Worm (Caenorhabditis elegans) whole organism, L3 larva: ENCODE data around the gene F42G2.7.

Experiments
- R02D3.7 ChIP-seq: fragments of 150-350 bp; optimal IDR thresholded peaks from 2 replicates; lab custom pipeline; 2014; ENCODE audit warnings: missing biosample characterization, missing genetic modification characterization
- ZK546.5 ChIP-seq: sonication (generic microtip); optimal IDR thresholded peaks from 2 replicates; lab custom pipeline; 2017; ENCODE audit warnings: missing biosample characterization, missing genetic modification characterization
- aly-2 ChIP-seq: fragments of 150-350 bp; optimal IDR thresholded peaks from 2 replicates; lab custom pipeline; 2014; ENCODE audit warnings: missing biosample characterization, missing genetic modification characterization
- ama-1 ChIP-seq: fragments of 150-350 bp; optimal IDR thresholded peaks from 2 replicates; lab custom pipeline; 2018
- ceh-16 ChIP-seq: sonication (generic microtip); optimal IDR thresholded peaks from 2 replicates; lab custom pipeline; 2017; ENCODE audit warnings: missing biosample characterization, missing genetic modification characterization
- ceh-28 ChIP-seq: fragments of 150-350 bp; optimal IDR thresholded peaks from 2 replicates; lab custom pipeline; 2014; ENCODE audit warnings: missing biosample characterization, missing genetic modification reagents, missing genetic modification characterization
- ceh-9 ChIP-seq: sonication (generic microtip); optimal IDR thresholded peaks from 2 replicates; lab custom pipeline; 2018; ENCODE audit warnings: missing biosample characterization, missing genetic modification characterization
- daf-12 ChIP-seq: fragments of 150-350 bp; optimal IDR thresholded peaks from 2 replicates; lab custom pipeline; 2014; ENCODE audit warnings: missing biosample characterization, missing genetic modification reagents, missing genetic modification characterization
- egl-27 ChIP-seq: sonication (generic microtip); optimal IDR thresholded peaks from 4 replicates; lab custom pipeline; 2017; ENCODE audit warnings: missing biosample characterization, missing genetic modification reagents, missing genetic modification characterization
- egl-5 ChIP-seq: fragments of 150-350 bp; optimal IDR thresholded peaks from 2 replicates; lab custom pipeline; 2017; ENCODE audit warnings: missing biosample characterization, missing genetic modification reagents, missing genetic modification characterization, inconsistent platforms
- elt-1 ChIP-seq: fragments of 150-350 bp; optimal IDR thresholded peaks from 2 replicates; lab custom pipeline; 2014; ENCODE audit warnings: missing biosample characterization, missing genetic modification characterization
- elt-2 ChIP-seq: sonication (generic microtip); optimal IDR thresholded peaks from 2 replicates; lab custom pipeline; 2016; ENCODE audit warnings: missing genetic modification reagents, mild to moderate bottlenecking, missing genetic modification characterization, missing compliant biosample characterization
- elt-3 ChIP-seq, 3 experiments: fragments of 150-350 bp in 1 of 3; sonication (generic microtip) in 2 of 3; optimal IDR thresholded peaks; 2 replicates in 2 of 3; 4 replicates in 1 of 3; lab custom pipeline; 2014 to 2017; ENCODE audit warnings: missing biosample characterization in 3 of 3, missing genetic modification characterization in 3 of 3
- eor-1 ChIP-seq, 2 experiments: fragments of 150-350 bp; optimal IDR thresholded peaks; 2 replicates each; lab custom pipeline; 2014 to 2018; ENCODE audit warnings: missing biosample characterization in 2 of 2, missing genetic modification characterization in 2 of 2
- fkh-10 ChIP-seq: sonication (generic microtip); optimal IDR thresholded peaks from 2 replicates; lab custom pipeline; 2017; ENCODE audit warnings: missing biosample characterization, missing genetic modification reagents, missing genetic modification characterization
- fkh-2 ChIP-seq: fragments of 150-350 bp; optimal IDR thresholded peaks from 2 replicates; lab custom pipeline; 2014; ENCODE audit warnings: missing biosample characterization, missing genetic modification reagents, missing genetic modification characterization
- fos-1 ChIP-seq: fragments of 150-350 bp; optimal IDR thresholded peaks from 2 replicates; lab custom pipeline; 2014; ENCODE audit warnings: missing biosample characterization, missing genetic modification characterization
- hmg-11 ChIP-seq: sonication (generic microtip); optimal IDR thresholded peaks from 2 replicates; lab custom pipeline; 2016; ENCODE audit warnings: missing genetic modification characterization, missing compliant biosample characterization
- jun-1 ChIP-seq: fragments of 150-350 bp; optimal IDR thresholded peaks from 2 replicates; lab custom pipeline; 2014; ENCODE audit warnings: missing biosample characterization, missing genetic modification reagents, missing genetic modification characterization
- lin-39 ChIP-seq: fragments of 150-350 bp; optimal IDR thresholded peaks from 2 replicates; lab custom pipeline; 2018; ENCODE audit warnings: missing biosample characterization, missing genetic modification reagents, missing genetic modification characterization
- mdl-1 ChIP-seq: fragments of 150-350 bp; optimal IDR thresholded peaks from 2 replicates; lab custom pipeline; 2014; ENCODE audit warnings: missing biosample characterization, missing genetic modification characterization
- mml-1 ChIP-seq: fragments of 150-350 bp; sonication (generic microtip); optimal IDR thresholded peaks from 3 replicates; lab custom pipeline; 2014; ENCODE audit warnings: missing biosample characterization, missing genetic modification characterization
- nfya-1 ChIP-seq: sonication (generic microtip); optimal IDR thresholded peaks from 2 replicates; lab custom pipeline; 2017; ENCODE audit warnings: missing genetic modification characterization, mild to moderate bottlenecking, missing compliant biosample characterization, antibody characterized with exemption, moderate library complexity; ENCODE audit not compliant: insufficient read depth
- nhr-23 ChIP-seq: fragments of 150-350 bp; optimal IDR thresholded peaks from 2 replicates; lab custom pipeline; 2014; ENCODE audit warnings: missing biosample characterization, missing genetic modification reagents, missing genetic modification characterization
- nhr-237 ChIP-seq: fragments of 150-350 bp; optimal IDR thresholded peaks from 2 replicates; lab custom pipeline; 2014; ENCODE audit warnings: missing biosample characterization, missing genetic modification characterization
- nhr-25 ChIP-seq: sonication (generic microtip); optimal IDR thresholded peaks from 2 replicates; lab custom pipeline; 2017; ENCODE audit warnings: missing biosample characterization, missing genetic modification characterization
- nhr-28 ChIP-seq: fragments of 150-350 bp; optimal IDR thresholded peaks from 2 replicates; lab custom pipeline; 2014; ENCODE audit warnings: missing biosample characterization, missing genetic modification characterization
- nhr-43 ChIP-seq: sonication (generic microtip); optimal IDR thresholded peaks from 2 replicates; lab custom pipeline; 2016; ENCODE audit warnings: mild to moderate bottlenecking, missing genetic modification characterization, missing compliant biosample characterization; ENCODE audit not compliant: poor library complexity, severe bottlenecking
- nhr-67 ChIP-seq: fragments of 150-350 bp; optimal IDR thresholded peaks from 2 replicates; lab custom pipeline; 2014; ENCODE audit warnings: missing biosample characterization, missing genetic modification characterization
- nhr-76 ChIP-seq: fragments of 150-350 bp; sonication (generic microtip); optimal IDR thresholded peaks from 5 replicates; lab custom pipeline; 2014; ENCODE audit warnings: missing biosample characterization, missing genetic modification characterization
- pha-4 ChIP-seq: fragments of 150-350 bp; optimal IDR thresholded peaks from 2 replicates; lab custom pipeline; 2014; ENCODE audit warnings: missing biosample characterization, missing genetic modification reagents, missing genetic modification characterization
- pqm-1 ChIP-seq: fragments of 150-350 bp; optimal IDR thresholded peaks from 2 replicates; lab custom pipeline; 2017; ENCODE audit warnings: missing biosample characterization, missing genetic modification characterization, inconsistent platforms
- sea-2 ChIP-seq: fragments of 150-350 bp; sonication (generic microtip); optimal IDR thresholded peaks from 4 replicates; lab custom pipeline; 2014; ENCODE audit warnings: missing biosample characterization, missing genetic modification reagents, missing genetic modification characterization
- skn-1 ChIP-seq: fragments of 150-350 bp; optimal IDR thresholded peaks from 2 replicates; lab custom pipeline; 2014; ENCODE audit warnings: missing biosample characterization, missing genetic modification characterization
- unc-39 ChIP-seq: sonication (generic microtip); optimal IDR thresholded peaks from 4 replicates; lab custom pipeline; 2017; ENCODE audit warnings: missing biosample characterization, missing genetic modification characterization
- ztf-11 ChIP-seq: fragments of 150-350 bp; optimal IDR thresholded peaks from 2 replicates; lab custom pipeline; 2014; ENCODE audit warnings: missing biosample characterization, missing genetic modification characterization
- ztf-4 ChIP-seq: fragments of 150-350 bp; optimal IDR thresholded peaks from 2 replicates; lab custom pipeline; 2014; ENCODE audit warnings: missing biosample characterization, missing genetic modification characterization

F42G2.7 gene

DNA sequence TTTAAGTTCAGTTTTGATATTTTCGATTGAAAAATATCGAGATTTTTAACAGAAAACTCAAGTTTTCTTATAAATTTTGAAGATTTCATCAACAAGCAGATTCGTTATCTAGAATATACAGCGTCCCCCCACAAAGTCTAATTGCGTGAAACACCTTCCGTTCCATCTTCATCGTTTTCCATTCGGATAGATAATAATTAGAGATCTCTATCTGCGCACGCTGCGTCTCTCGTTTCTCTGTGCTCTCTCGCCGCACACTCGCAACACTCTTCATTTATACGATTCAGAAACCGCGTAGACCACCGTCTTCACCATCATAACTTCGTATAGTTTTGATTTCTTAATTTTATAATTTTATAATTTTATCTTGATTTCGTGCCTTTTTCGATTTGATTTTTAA, 18.8 kb downstream of the F42G2.7 start:
- TF ChIP-seq mdl-1 (tag; lab: Kevin White, UChicago) (no peak), nhr-237 (no peak), ztf-11 (tag; lab: Kevin White, UChicago) (no peak), egl-27 (no peak), elt-1 (tag; lab: Kevin White, UChicago) (peak; percentile 85), ceh-9 (tag; lab: Kevin White, UChicago) (no peak), elt-3 (tag; optimal IDR thresholded peaks at IDR 0.05; lab: Kevin White, UChicago) (no peak), pha-4 (tag; lab: Kevin White, UChicago) (no peak), lin-39 (tag; lab: Kevin White, UChicago) (no peak), hmg-11 (tag; lab: Kevin White, UChicago) (no peak), pqm-1 (tag; lab: Kevin White, UChicago) (no peak), R02D3.7 (tag; lab: Kevin White, UChicago) (no peak), ceh-16 (tag; lab: Kevin White, UChicago) (peak; percentile 55), egl-5 (tag; lab: Kevin White, UChicago) (no peak), nhr-76 (tag; lab: Kevin White, UChicago) (no peak), nhr-23 (tag; lab: Kevin White, UChicago) (peak; percentile 3), nhr-25 (tag; lab: Kevin White, UChicago) (peak; percentile 1), eor-1 (tag; optimal IDR thresholded peaks at IDR 0.05; lab: Kevin White, UChicago) (no peak), sea-2 (GFP tag; lab: Kevin White, UChicago) (no peak), daf-12 (no peak), nfya-1 (tag; lab: Kevin White, UChicago) (no peak)

DNA sequence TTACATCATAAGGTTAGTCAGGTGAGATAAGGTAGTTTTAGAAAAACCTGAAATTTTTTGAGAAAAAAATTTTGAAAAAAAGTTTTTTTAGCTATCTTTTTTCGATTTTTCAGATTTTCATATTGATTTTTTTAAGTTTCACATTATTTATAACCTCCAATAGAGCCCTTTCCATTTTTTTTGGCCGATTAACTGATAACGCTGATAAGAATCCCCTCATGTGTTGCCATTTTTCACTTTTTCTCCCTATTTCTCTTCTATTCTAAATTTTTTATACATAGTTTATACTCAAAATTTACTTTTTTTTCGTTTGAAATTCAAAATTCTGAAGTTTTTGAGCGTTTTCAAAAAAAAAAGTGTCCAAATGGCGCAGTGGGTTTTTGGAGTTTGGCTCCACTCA, 20.2 kb downstream of the F42G2.7 start:
- TF ChIP-seq pqm-1 (tag; lab: Kevin White, UChicago) = peak; percentile 34
- TF ChIP-seq elt-2 (tag; lab: Kevin White, UChicago) = peak; percentile 75
- TF ChIP-seq fos-1 (tag; lab: Kevin White, UChicago) = no peak
- no peak for TF ChIP-seq nhr-67 (tag; lab: Kevin White, UChicago)
- TF ChIP-seq lin-39 (tag; lab: Kevin White, UChicago) = no peak
- TF ChIP-seq mml-1 (tag; lab: Kevin White, UChicago) = no peak
- no peak for TF ChIP-seq eor-1 (tag; optimal IDR thresholded peaks at IDR 0.05; lab: Kevin White, UChicago)

DNA sequence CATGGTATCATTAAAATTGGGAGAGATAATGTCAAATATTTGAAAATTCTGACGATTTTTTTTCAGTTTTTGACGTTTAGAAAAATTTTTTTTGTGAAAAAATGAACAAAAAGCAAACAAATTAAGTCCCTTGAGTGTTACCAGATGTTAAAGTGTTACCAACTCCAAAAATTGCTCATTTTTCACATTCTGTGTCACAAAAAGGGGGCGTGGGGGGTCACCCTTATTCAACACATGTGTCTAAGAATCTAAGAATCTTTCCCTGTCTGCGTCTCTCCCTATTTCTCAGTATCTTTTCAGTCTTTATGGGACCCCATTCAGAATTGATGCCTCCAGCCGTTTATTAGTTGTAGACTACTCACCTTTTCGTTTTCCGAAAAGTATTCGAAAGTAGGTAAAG, 21.0 kb downstream of the F42G2.7 start:
- TF ChIP-seq pha-4 (tag; lab: Kevin White, UChicago) (no peak), ztf-4 (tag; lab: Kevin White, UChicago) (no peak), ZK546.5 (no peak)

DNA sequence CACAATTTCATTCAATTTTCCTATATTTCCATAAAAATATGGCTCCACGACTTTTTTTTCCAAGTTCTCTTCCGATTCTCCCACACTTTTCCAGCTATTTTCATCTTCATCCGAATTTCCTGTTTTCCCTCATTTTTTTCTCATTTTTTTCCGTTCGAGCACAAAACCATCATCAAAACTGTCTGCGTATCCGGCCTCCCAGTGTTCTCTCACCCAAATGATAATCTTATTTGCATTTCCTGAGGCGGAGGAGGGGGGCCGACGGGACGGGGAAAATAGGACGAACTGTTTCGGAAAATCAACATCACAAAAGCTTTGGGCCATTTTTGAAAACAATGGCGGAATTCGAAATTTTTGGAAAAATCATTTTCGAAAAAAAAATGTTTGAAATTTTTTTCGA, 22.4 kb downstream of the F42G2.7 start:
- TF ChIP-seq elt-1 (tag; lab: Kevin White, UChicago) = no peak
- no peak for TF ChIP-seq mdl-1 (tag; lab: Kevin White, UChicago)
- TF ChIP-seq lin-39 (tag; lab: Kevin White, UChicago) = no peak
- TF ChIP-seq nhr-28 = no peak
- TF ChIP-seq aly-2 (tag; lab: Kevin White, UChicago) = no peak
- TF ChIP-seq skn-1 (tag; lab: Kevin White, UChicago) = no peak
- TF ChIP-seq eor-1 (tag; optimal IDR thresholded peaks at IDR 0.05; lab: Kevin White, UChicago) = no peak
- no peak for TF ChIP-seq pqm-1 (tag; lab: Kevin White, UChicago)
- TF ChIP-seq egl-27 = no peak
- TF ChIP-seq elt-3 (tag; optimal IDR thresholded peaks at IDR 0.05; lab: Kevin White, UChicago) = no peak
- TF ChIP-seq sea-2 (GFP tag; lab: Kevin White, UChicago) = no peak
- no peak for TF ChIP-seq nhr-237
- no peak for TF ChIP-seq ztf-4 (tag; lab: Kevin White, UChicago)
- no peak for TF ChIP-seq daf-12
- TF ChIP-seq nhr-67 (tag; lab: Kevin White, UChicago) = no peak
- TF ChIP-seq ceh-28 (tag; lab: Kevin White, UChicago) = no peak

DNA sequence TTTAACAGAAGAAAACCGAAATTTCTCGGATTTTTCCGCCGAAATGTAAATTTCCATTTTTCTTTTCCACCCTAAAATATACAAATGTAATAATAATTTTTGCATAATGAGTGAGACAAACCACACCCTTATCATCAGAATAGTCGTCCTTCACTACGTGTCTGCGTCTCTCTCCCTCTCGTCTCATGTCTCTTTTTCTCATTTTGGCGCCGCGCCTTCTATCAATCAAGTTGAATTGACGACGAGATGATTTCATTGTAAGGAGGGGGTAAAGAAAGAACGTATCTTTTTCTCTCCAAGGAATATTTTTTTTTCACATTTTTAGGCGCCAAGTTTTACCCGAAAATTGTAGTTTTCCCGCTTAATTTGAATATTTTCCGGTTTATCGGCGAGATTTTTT, 24.3 kb downstream of the F42G2.7 start:
- TF ChIP-seq jun-1 (tag; lab: Kevin White, UChicago) = no peak
- no peak for TF ChIP-seq ama-1 (lab: Kevin White, UChicago)
- TF ChIP-seq elt-2 (tag; lab: Kevin White, UChicago) = peak; percentile 53
- no peak for TF ChIP-seq egl-27
- TF ChIP-seq nhr-25 (tag; lab: Kevin White, UChicago) = peak; percentile 48
- no peak for TF ChIP-seq nhr-43 (tag; lab: Kevin White, UChicago)
- no peak for TF ChIP-seq mml-1 (tag; lab: Kevin White, UChicago)
- TF ChIP-seq ceh-28 (tag; lab: Kevin White, UChicago) = no peak
- TF ChIP-seq unc-39 = no peak
- no peak for TF ChIP-seq ceh-16 (tag; lab: Kevin White, UChicago)
- TF ChIP-seq fkh-10 = no peak
- no peak for TF ChIP-seq ZK546.5
- no peak for TF ChIP-seq nfya-1 (tag; lab: Kevin White, UChicago)
- peak; percentile 29 for TF ChIP-seq nhr-23 (tag; lab: Kevin White, UChicago)
- no peak for TF ChIP-seq hmg-11 (tag; lab: Kevin White, UChicago)
- no peak for TF ChIP-seq fkh-2 (tag; lab: Kevin White, UChicago)
- no peak for TF ChIP-seq skn-1 (tag; lab: Kevin White, UChicago)
- no peak for TF ChIP-seq elt-3 (tag; optimal IDR thresholded peaks at IDR 0.05; lab: Kevin White, UChicago)
